Worm (Caenorhabditis elegans) whole organism, L4/young adult: ENCODE data around the gene cup-5.

Experiments used
- W03F9.2 ChIP-seq: fragments of 150-350 bp; optimal IDR thresholded peaks from 2 replicates; lab custom pipeline; 2014; ENCODE audit warnings: missing biosample characterization, missing genetic modification characterization
- dao-5 ChIP-seq: sonication (generic microtip); optimal IDR thresholded peaks from 2 replicates; lab custom pipeline; 2016; ENCODE audit warnings: missing genotype, missing genetic modification characterization, moderate library complexity, missing compliant biosample characterization

ce11 chrIII:7542037-7542436 is 41.9 kb upstream of the cup-5 start:
- TF ChIP-seq dao-5 = no peak
- no peak for TF ChIP-seq W03F9.2 (tag; lab: Kevin White, UChicago)
